Fruit fly (Drosophila melanogaster) whole organism, embryonic: ENCODE results near the gene corn.
A peak's percentile ranks its signal among the peaks of the same experiment; 100 is the strongest.

Experiments
- Atf3 ChIP-seq: fragments of 200-800 bp; sonication (Bioruptor generic); optimal IDR thresholded peaks from 3 replicates; lab custom pipeline; 2016; ENCODE audit warnings: missing biosample characterization, missing genetic modification characterization
- Atf6 ChIP-seq: fragments of 200-800 bp; sonication (Bioruptor generic); IDR thresholded peaks from 2 replicates; pipeline ENCODE4 v1.3.6; 2022; ENCODE audit warnings: missing biosample characterization, missing genetic modification characterization
- CG11085 ChIP-seq: fragments of 200-800 bp; sonication (Bioruptor generic); IDR thresholded peaks from 2 replicates; pipeline ENCODE4 v1.3.6; 2022; ENCODE audit warnings: missing biosample characterization, missing genetic modification characterization
- CG12104 ChIP-seq: fragments of 200-800 bp; sonication (Bioruptor generic); optimal IDR thresholded peaks from 3 replicates; lab custom pipeline; 2016; ENCODE audit warnings: missing biosample characterization, missing genetic modification characterization
- CG12942 ChIP-seq: fragments of 200-800 bp; sonication (Bioruptor generic); optimal IDR thresholded peaks from 3 replicates; lab custom pipeline; 2016; ENCODE audit warnings: missing biosample characterization, missing genetic modification characterization
- CG14710 ChIP-seq: fragments of 200-800 bp; sonication (Bioruptor generic); optimal IDR thresholded peaks from 3 replicates; lab custom pipeline; 2019; ENCODE audit warnings: missing biosample characterization, mild to moderate bottlenecking, missing genetic modification characterization, moderate library complexity
- CG16815 ChIP-seq: fragments of 200-800 bp; sonication (Bioruptor generic); optimal IDR thresholded peaks from 3 replicates; lab custom pipeline; 2017; ENCODE audit warnings: missing biosample characterization, mild to moderate bottlenecking, missing genetic modification characterization
- CG17359 ChIP-seq: fragments of 200-800 bp; sonication (Bioruptor generic); optimal IDR thresholded peaks from 3 replicates; lab custom pipeline; 2018; ENCODE audit warnings: missing biosample characterization, mild to moderate bottlenecking, missing genetic modification characterization, moderate library complexity
- CG17385 ChIP-seq: fragments of 200-800 bp; sonication (Bioruptor generic); optimal IDR thresholded peaks from 3 replicates; lab custom pipeline; 2018; ENCODE audit warnings: missing biosample characterization, mild to moderate bottlenecking, missing genetic modification characterization
- CG17829 ChIP-seq: fragments of 200-800 bp; optimal IDR thresholded peaks from 2 replicates; lab custom pipeline; 2019; ENCODE audit warnings: missing biosample characterization, mild to moderate bottlenecking, missing genetic modification characterization, moderate library complexity
- CG18011 ChIP-seq: fragments of 200-800 bp; sonication (Bioruptor generic); optimal IDR thresholded peaks from 2 replicates; lab custom pipeline; 2017; ENCODE audit warnings: missing biosample characterization, missing genetic modification characterization, mild to moderate bottlenecking, moderate library complexity, missing genotype
- CG30403 ChIP-seq: fragments of 200-800 bp; sonication (Bioruptor generic); optimal IDR thresholded peaks from 3 replicates; lab custom pipeline; 2016; ENCODE audit warnings: missing biosample characterization, missing genetic modification characterization
- CG31365 ChIP-seq: fragments of 200-800 bp; sonication (Bioruptor generic); optimal IDR thresholded peaks from 2 replicates; lab custom pipeline; 2018; ENCODE audit warnings: missing biosample characterization, mild to moderate bottlenecking, missing genetic modification characterization
- CG32532 ChIP-seq: fragments of 200-800 bp; sonication (Bioruptor generic); IDR thresholded peaks from 2 replicates; pipeline ENCODE4 v1.3.6; 2022; ENCODE audit warnings: missing biosample characterization, missing genetic modification characterization
- CG34224 ChIP-seq: fragments of 200-800 bp; sonication (Bioruptor generic); IDR thresholded peaks from 3 replicates; pipeline ENCODE4 v1.3.6; 2022; ENCODE audit warnings: missing biosample characterization, missing genetic modification characterization; ENCODE audit not compliant: partially characterized antibody
- CG4360 ChIP-seq: fragments of 200-800 bp; sonication (Bioruptor generic); IDR thresholded peaks from 2 replicates; pipeline ENCODE4 v1.3.6; 2022; ENCODE audit warnings: missing biosample characterization, missing genetic modification characterization
- CG5180 ChIP-seq: fragments of 200-800 bp; sonication (Bioruptor generic); optimal IDR thresholded peaks from 3 replicates; lab custom pipeline; 2017; ENCODE audit warnings: missing biosample characterization, missing genetic modification characterization, mild to moderate bottlenecking, moderate library complexity, missing genetic modification reagents
- CG6683 ChIP-seq: fragments of 200-800 bp; sonication (Bioruptor generic); optimal IDR thresholded peaks from 2 replicates; lab custom pipeline; 2017; ENCODE audit warnings: missing biosample characterization, mild to moderate bottlenecking, missing genetic modification characterization, missing genetic modification reagents
- CG7556 ChIP-seq: fragments of 200-800 bp; sonication (Bioruptor generic); optimal IDR thresholded peaks from 2 replicates; lab custom pipeline; 2017; ENCODE audit warnings: missing biosample characterization, mild to moderate bottlenecking, missing genetic modification characterization
- CG7786 ChIP-seq: fragments of 200-800 bp; sonication (Bioruptor generic); optimal IDR thresholded peaks from 2 replicates; lab custom pipeline; 2016; ENCODE audit warnings: missing biosample characterization, missing genetic modification characterization
- CG7987 ChIP-seq: fragments of 200-800 bp; sonication (Bioruptor generic); optimal IDR thresholded peaks from 2 replicates; lab custom pipeline; 2018; ENCODE audit warnings: missing biosample characterization, mild to moderate bottlenecking, missing genetic modification characterization, moderate library complexity
- CG8388 ChIP-seq: fragments of 200-800 bp; sonication (Bioruptor generic); optimal IDR thresholded peaks from 2 replicates; lab custom pipeline; 2019; ENCODE audit warnings: missing biosample characterization, mild to moderate bottlenecking, missing genetic modification characterization, moderate library complexity
- CTCF ChIP-seq: fragments of 200-800 bp; sonication (Bioruptor generic); optimal IDR thresholded peaks from 2 replicates; lab custom pipeline; 2017; ENCODE audit warnings: missing biosample characterization, mild to moderate bottlenecking, missing genetic modification characterization, moderate library complexity
- Dbx ChIP-seq: fragments of 200-800 bp; sonication (Bioruptor generic); IDR thresholded peaks from 3 replicates; pipeline ENCODE4 v1.3.6; 2022; ENCODE audit warnings: missing biosample characterization, missing genetic modification characterization
- Doc2 ChIP-seq: fragments of 200-800 bp; sonication (Bioruptor generic); IDR thresholded peaks from 2 replicates; pipeline ENCODE4 v1.3.6; 2022; ENCODE audit warnings: missing biosample characterization, missing genetic modification characterization
- Doc3 ChIP-seq: fragments of 200-800 bp; sonication (Bioruptor generic); IDR thresholded peaks from 3 replicates; pipeline ENCODE4 v1.3.6; 2022; ENCODE audit warnings: missing biosample characterization, missing genetic modification characterization; ENCODE audit not compliant: partially characterized antibody
- E2f1 ChIP-seq: fragments of 200-800 bp; sonication (Bioruptor generic); IDR thresholded peaks from 2 replicates; pipeline ENCODE4 v1.3.6; 2022; ENCODE audit warnings: missing biosample characterization, missing genetic modification characterization
- Eip74EF ChIP-seq, 2 experiments: fragments of 200-800 bp in 1 of 2; fragments of >200 bp in 1 of 2; sonication (Bioruptor generic) in 1 of 2; optimal IDR thresholded peaks; 2 replicates each; lab custom pipeline; 2017 to 2019; ENCODE audit warnings: missing biosample characterization in 2 of 2, missing genetic modification characterization in 2 of 2, mild to moderate bottlenecking in 1 of 2, moderate library complexity in 1 of 2
- GATAe ChIP-seq: fragments of 200-800 bp; sonication (Bioruptor generic); conservative IDR thresholded peaks from 2 replicates; pipeline ENCODE4 v1.3.6; 2022; ENCODE audit warnings: missing biosample characterization, missing genetic modification characterization
- HLH54F ChIP-seq: fragments of 200-800 bp; sonication (Bioruptor generic); optimal IDR thresholded peaks from 3 replicates; lab custom pipeline; 2016; ENCODE audit warnings: missing biosample characterization, missing genetic modification characterization
- Hmr ChIP-seq: fragments of 200-800 bp; sonication (Bioruptor generic); optimal IDR thresholded peaks from 3 replicates; lab custom pipeline; 2017; ENCODE audit warnings: mild to moderate bottlenecking, missing biosample characterization, missing genetic modification reagents, missing genetic modification characterization
- MESR4 ChIP-seq: fragments of 200-800 bp; sonication (Bioruptor generic); optimal IDR thresholded peaks from 2 replicates; lab custom pipeline; 2018; ENCODE audit warnings: missing biosample characterization, mild to moderate bottlenecking, missing genetic modification characterization, moderate library complexity
- Rfx ChIP-seq: fragments of 200-800 bp; sonication (Bioruptor generic); IDR thresholded peaks from 2 replicates; pipeline ENCODE4 v1.3.6; 2022; ENCODE audit warnings: missing biosample characterization, missing genetic modification characterization
- Ssrp ChIP-seq: fragments of 200-800 bp; sonication (Bioruptor generic); optimal IDR thresholded peaks from 2 replicates; lab custom pipeline; 2018; ENCODE audit warnings: missing biosample characterization, mild to moderate bottlenecking, missing genetic modification characterization, moderate library complexity
- Xrp1 ChIP-seq: fragments of 200-800 bp; sonication (Bioruptor generic); IDR thresholded peaks from 2 replicates; pipeline ENCODE4 v1.3.6; 2022; ENCODE audit warnings: missing biosample characterization, missing genetic modification characterization
- al ChIP-seq: fragments of 200-800 bp; sonication (Bioruptor generic); IDR thresholded peaks from 2 replicates; pipeline ENCODE4 v1.3.6; 2022; ENCODE audit warnings: missing biosample characterization, missing genetic modification characterization
- ato ChIP-seq: fragments of 200-800 bp; sonication (Bioruptor generic); IDR thresholded peaks from 2 replicates; pipeline ENCODE4 v1.3.6; 2022; ENCODE audit warnings: missing biosample characterization, missing genetic modification characterization; ENCODE audit not compliant: partially characterized antibody
- cwo ChIP-seq: fragments of 200-800 bp; sonication (Bioruptor generic); optimal IDR thresholded peaks from 3 replicates; lab custom pipeline; 2017; ENCODE audit warnings: missing biosample characterization, missing genetic modification characterization, mild to moderate bottlenecking, moderate library complexity, missing genetic modification reagents
- dmrt11E ChIP-seq: fragments of 200-800 bp; sonication (Bioruptor generic); optimal IDR thresholded peaks from 3 replicates; lab custom pipeline; 2018; ENCODE audit warnings: missing biosample characterization, mild to moderate bottlenecking, missing genetic modification characterization, moderate library complexity
- ems ChIP-seq: fragments of 200-800 bp; sonication (Bioruptor generic); optimal IDR thresholded peaks from 3 replicates; lab custom pipeline; 2016; ENCODE audit warnings: missing biosample characterization, missing genetic modification characterization
- gem ChIP-seq: fragments of 200-800 bp; sonication (Bioruptor generic); optimal IDR thresholded peaks from 2 replicates; lab custom pipeline; 2019; ENCODE audit warnings: missing biosample characterization, mild to moderate bottlenecking, missing genetic modification characterization, moderate library complexity
- her ChIP-seq: fragments of 200-800 bp; sonication (Bioruptor generic); optimal IDR thresholded peaks from 2 replicates; lab custom pipeline; 2016; ENCODE audit warnings: missing biosample characterization, missing genetic modification characterization
- hth ChIP-seq: fragments of >200 bp; optimal IDR thresholded peaks from 2 replicates; lab custom pipeline; 2017; ENCODE audit warnings: inconsistent platforms
- kah ChIP-seq: fragments of 200-800 bp; sonication (Bioruptor generic); optimal IDR thresholded peaks from 2 replicates; lab custom pipeline; 2018; ENCODE audit warnings: missing biosample characterization, mild to moderate bottlenecking, missing genetic modification characterization
- klu ChIP-seq: fragments of 200-800 bp; sonication (Bioruptor generic); IDR thresholded peaks from 2 replicates; pipeline ENCODE4 v1.3.6; 2022; ENCODE audit warnings: missing biosample characterization, missing genetic modification characterization
- lov ChIP-seq, 2 experiments: fragments of 200-800 bp in 1 of 2; fragments of >200 bp in 1 of 2; sonication (Bioruptor generic) in 1 of 2; IDR thresholded peaks in 1 of 2; optimal IDR thresholded peaks in 1 of 2; 2 replicates in 1 of 2; 3 replicates in 1 of 2; pipeline versions ENCODE4 v1.3.6 to Lab custom; 2017 to 2022; ENCODE audit warnings: missing biosample characterization in 1 of 2, missing genetic modification characterization in 1 of 2
- luna ChIP-seq: fragments of 200-800 bp; sonication (Bioruptor generic); optimal IDR thresholded peaks from 2 replicates; lab custom pipeline; 2016; ENCODE audit warnings: missing biosample characterization, missing genetic modification characterization
- pb ChIP-seq: fragments of 200-800 bp; sonication (Bioruptor generic); optimal IDR thresholded peaks from 3 replicates; lab custom pipeline; 2016; ENCODE audit warnings: missing biosample characterization, missing genetic modification characterization
- rib ChIP-seq: fragments of 200-800 bp; sonication (Bioruptor generic); IDR thresholded peaks from 2 replicates; pipeline ENCODE4 v1.3.6; 2022; ENCODE audit warnings: missing biosample characterization, missing genetic modification characterization
- sug ChIP-seq: fragments of 200-800 bp; optimal IDR thresholded peaks from 2 replicates; lab custom pipeline; 2019; ENCODE audit warnings: missing biosample characterization, mild to moderate bottlenecking, missing genetic modification characterization, moderate library complexity
- unpg ChIP-seq: fragments of 200-800 bp; sonication (Bioruptor generic); optimal IDR thresholded peaks from 3 replicates; lab custom pipeline; 2018; ENCODE audit warnings: missing biosample characterization, mild to moderate bottlenecking, missing genetic modification characterization, moderate library complexity
- zf30C ChIP-seq: fragments of 200-800 bp; sonication (Bioruptor generic); optimal IDR thresholded peaks from 3 replicates; lab custom pipeline; 2018; ENCODE audit warnings: missing biosample characterization, mild to moderate bottlenecking, missing genetic modification characterization

corn gene

DNA sequence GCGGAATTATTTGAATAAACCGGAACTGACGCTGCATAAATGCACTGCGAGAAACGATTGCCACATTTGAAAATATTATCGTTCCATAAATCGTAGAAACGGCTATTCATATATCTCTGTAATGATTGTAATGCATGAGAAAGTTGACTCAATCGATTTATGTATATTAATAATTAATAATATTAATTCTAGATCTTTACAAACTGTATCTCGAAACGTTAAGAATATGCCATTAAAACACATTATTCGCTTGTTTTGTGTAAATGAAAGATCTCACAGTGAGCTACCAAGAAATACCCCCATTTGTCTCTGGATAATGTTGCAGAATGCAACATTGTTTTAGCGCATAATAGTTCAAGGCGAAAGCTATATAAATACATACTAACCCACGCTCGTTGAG lies 7.0 kb downstream of the corn start (continued):
- TF ChIP-seq CG17385 (GFP tag; lab: Kevin White, UChicago) (no peak), MESR4 (GFP tag; lab: Kevin White, UChicago) (no peak), CG30403 (GFP tag; lab: Kevin White, UChicago) (no peak), CG31365 (tag; lab: Kevin White, UChicago) (no peak), CG8388 (GFP tag; lab: Kevin White, UChicago) (peak; percentile 22), her (GFP tag; lab: Kevin White, UChicago) (no peak), Hmr (no peak), CG18011 (GFP tag; lab: Kevin White, UChicago) (no peak), Atf3 (no peak), CG12942 (no peak), HLH54F (GFP tag; lab: Kevin White, UChicago) (no peak), CG17359 (tag; lab: Kevin White, UChicago) (peak; percentile 22), CG12104 (GFP tag; lab: Kevin White, UChicago) (no peak), CG16815 (no peak), ato (GFP tag; lab: Robert Waterston, UW) (no peak), GATAe (GFP tag; lab: Robert Waterston, UW) (no peak), klu (GFP tag; lab: Robert Waterston, UW) (no peak), Eip74EF (GFP tag; optimal IDR thresholded peaks at IDR 0.05; lab: Kevin White, UChicago) (peak in 1 of 2 experiments; percentile 17), CG6683 (GFP tag; lab: Kevin White, UChicago) (no peak), Doc3 (no peak), CG7556 (GFP tag; lab: Kevin White, UChicago) (no peak), rib (no peak), Atf6 (GFP tag; lab: Robert Waterston, UW) (no peak), Ssrp (tag; lab: Kevin White, UChicago) (peak; percentile 34), CG5180 (no peak), Doc2 (GFP tag; lab: Robert Waterston, UW) (no peak), Dbx (GFP tag; lab: Robert Waterston, UW) (no peak), CG34224 (GFP tag; lab: Robert Waterston, UW) (no peak), CG32532 (GFP tag; lab: Robert Waterston, UW) (no peak), luna (GFP tag; lab: Kevin White, UChicago) (no peak), lov (optimal IDR thresholded peaks at IDR 0.05; lab: Kevin White, UChicago) (no peak), lov (GFP tag; IDR thresholded peaks at IDR 0.05; lab: Robert Waterston, UW) (no peak), CG11085 (no peak), CG14710 (tag; lab: Kevin White, UChicago) (no peak), CG7987 (no peak), pb (GFP tag; lab: Kevin White, UChicago) (no peak), Xrp1 (GFP tag; lab: Robert Waterston, UW) (no peak), cwo (GFP tag; lab: Kevin White, UChicago) (no peak), CG7786 (GFP tag; lab: Kevin White, UChicago) (no peak), hth (lab: Kevin White, UChicago) (no peak), CG4360 (GFP tag; lab: Robert Waterston, UW) (no peak), al (no peak), E2f1 (GFP tag; lab: Robert Waterston, UW) (no peak), CTCF (GFP tag; lab: Kevin White, UChicago) (no peak), kah (GFP tag; lab: Kevin White, UChicago) (no peak), CG17829 (peak; percentile 4), Rfx (GFP tag; lab: Robert Waterston, UW) (no peak), dmrt11E (peak; percentile 47), gem (tag; lab: Kevin White, UChicago) (peak; percentile 5), zf30C (GFP tag; lab: Kevin White, UChicago) (peak; percentile 53), sug (tag; lab: Kevin White, UChicago) (no peak), ems (GFP tag; lab: Kevin White, UChicago) (no peak), unpg (GFP tag; lab: Kevin White, UChicago) (no peak)
